Worm (Caenorhabditis elegans) whole organism, young adult: ENCODE data around the gene F54D5.4.

ENCODE experiments used
- C17E4.6 ChIP-seq: fragments of 200-800 bp; sonication (Bioruptor generic); IDR thresholded peaks from 2 replicates; pipeline ENCODE4 v1.3.6; 2022; ENCODE audit warnings: missing genetic modification reagents, missing genetic modification characterization, missing compliant biosample characterization
- F22D6.2 ChIP-seq: sonication (generic microtip); optimal IDR thresholded peaks from 2 replicates; lab custom pipeline; 2016; ENCODE audit warnings: mild to moderate bottlenecking, missing genetic modification characterization, missing compliant biosample characterization
- F23B12.7 ChIP-seq: sonication (generic microtip); optimal IDR thresholded peaks from 2 replicates; lab custom pipeline; 2017; ENCODE audit warnings: missing genetic modification characterization, mild to moderate bottlenecking, missing compliant biosample characterization, antibody characterized with exemption, moderate library complexity; ENCODE audit not compliant: insufficient read depth
- F39B2.1 ChIP-seq: fragments of 200-800 bp; sonication (Bioruptor generic); IDR thresholded peaks from 2 replicates; pipeline ENCODE4 v1.3.6; 2022; ENCODE audit warnings: missing genetic modification reagents, missing genetic modification characterization, missing compliant biosample characterization
- F49E8.2 ChIP-seq: sonication (generic microtip); optimal IDR thresholded peaks from 3 replicates; lab custom pipeline; 2017; ENCODE audit warnings: missing genetic modification characterization, mild to moderate bottlenecking, missing compliant biosample characterization, antibody characterized with exemption, moderate library complexity; ENCODE audit not compliant: insufficient read depth
- F52B5.7 ChIP-seq: sonication (generic microtip); optimal IDR thresholded peaks from 2 replicates; lab custom pipeline; 2016; ENCODE audit warnings: mild to moderate bottlenecking, missing genetic modification characterization, missing compliant biosample characterization
- K11D2.4 ChIP-seq: fragments of 200-800 bp; sonication (Bioruptor generic); IDR thresholded peaks from 2 replicates; pipeline ENCODE4 v1.3.6; 2022; ENCODE audit warnings: missing genetic modification reagents, missing genetic modification characterization, missing compliant biosample characterization
- T07F8.4 ChIP-seq: sonication (generic microtip); optimal IDR thresholded peaks from 2 replicates; lab custom pipeline; 2016; ENCODE audit warnings: mild to moderate bottlenecking, missing genetic modification characterization, moderate library complexity, missing compliant biosample characterization
- T26A5.8 ChIP-seq: sonication (generic microtip); optimal IDR thresholded peaks from 2 replicates; lab custom pipeline; 2016; ENCODE audit warnings: missing genetic modification characterization, missing compliant biosample characterization
- Y53F4B.3 ChIP-seq: fragments of 200-800 bp; sonication (Bioruptor generic); IDR thresholded peaks from 2 replicates; pipeline ENCODE4 v1.3.6; 2022; ENCODE audit warnings: missing genetic modification reagents, missing genetic modification characterization, missing compliant biosample characterization
- Y53G8AR.9 ChIP-seq: fragments of 200-800 bp; sonication (Bioruptor generic); conservative IDR thresholded peaks from 2 replicates; pipeline ENCODE4 v1.3.6; 2022; ENCODE audit warnings: missing genetic modification reagents, missing genetic modification characterization, missing compliant biosample characterization
- Y67H2A.10 ChIP-seq: fragments of 200-800 bp; sonication (Bioruptor generic); conservative IDR thresholded peaks from 2 replicates; pipeline ENCODE4 v1.3.6; 2022; ENCODE audit warnings: missing genetic modification reagents, missing genetic modification characterization, missing compliant biosample characterization
- Y79H2A.3 ChIP-seq: fragments of 200-800 bp; sonication (Bioruptor generic); conservative IDR thresholded peaks from 2 replicates; pipeline ENCODE4 v1.3.6; 2022; ENCODE audit warnings: missing genetic modification reagents, missing genetic modification characterization, missing compliant biosample characterization
- akir-1 ChIP-seq: fragments of 200-800 bp; sonication (Bioruptor generic); optimal IDR thresholded peaks from 2 replicates; lab custom pipeline; 2018; ENCODE audit warnings: mild to moderate bottlenecking, missing genetic modification characterization, moderate library complexity, missing compliant biosample characterization
- aptf-3 ChIP-seq: fragments of 200-800 bp; sonication (Bioruptor generic); IDR thresholded peaks from 2 replicates; pipeline ENCODE4 v1.3.6; 2022; ENCODE audit warnings: missing genetic modification characterization, missing compliant biosample characterization
- attf-3 ChIP-seq: fragments of 200-800 bp; sonication (Bioruptor generic); conservative IDR thresholded peaks from 2 replicates; pipeline ENCODE4 v1.3.6; 2022; ENCODE audit warnings: missing genetic modification reagents, missing genetic modification characterization, missing compliant biosample characterization
- bed-1 ChIP-seq: fragments of 200-800 bp; sonication (Bioruptor generic); IDR thresholded peaks from 2 replicates; pipeline ENCODE4 v1.3.6; 2022; ENCODE audit warnings: missing genetic modification reagents, missing genetic modification characterization, missing compliant biosample characterization
- cebp-1 ChIP-seq, 2 experiments: fragments of 200-800 bp in 1 of 2; sonication (Bioruptor generic) in 1 of 2; sonication (generic microtip) in 1 of 2; IDR thresholded peaks in 1 of 2; optimal IDR thresholded peaks in 1 of 2; 2 replicates each; pipeline versions ENCODE4 v1.3.6 to Lab custom; 2017 to 2022; ENCODE audit warnings: missing compliant biosample characterization in 2 of 2, missing genetic modification characterization in 2 of 2, mild to moderate bottlenecking in 1 of 2, missing genetic modification reagents in 1 of 2, moderate library complexity in 1 of 2
- cebp-2 ChIP-seq: fragments of 200-800 bp; sonication (Bioruptor generic); IDR thresholded peaks from 2 replicates; pipeline ENCODE4 v1.3.6; 2022; ENCODE audit warnings: missing genetic modification characterization, missing compliant biosample characterization
- ceh-100 ChIP-seq: fragments of 200-800 bp; sonication (Bioruptor generic); IDR thresholded peaks from 2 replicates; pipeline ENCODE4 v1.3.6; 2022; ENCODE audit warnings: missing genetic modification reagents, missing genetic modification characterization, missing compliant biosample characterization
- ceh-40 ChIP-seq: fragments of 200-800 bp; sonication (Bioruptor generic); IDR thresholded peaks from 2 replicates; pipeline ENCODE4 v1.3.6; 2022; ENCODE audit warnings: missing genetic modification characterization, missing compliant biosample characterization
- ceh-58 ChIP-seq: fragments of 200-800 bp; sonication (Bioruptor generic); IDR thresholded peaks from 2 replicates; pipeline ENCODE4 v1.3.6; 2022; ENCODE audit warnings: missing genetic modification characterization, missing compliant biosample characterization
- dpl-1 ChIP-seq: fragments of 150-350 bp; optimal IDR thresholded peaks from 2 replicates; lab custom pipeline; 2014; ENCODE audit warnings: missing biosample characterization, missing genetic modification reagents, missing genetic modification characterization
- efl-1 ChIP-seq: fragments of 150-350 bp; optimal IDR thresholded peaks from 2 replicates; lab custom pipeline; 2014; ENCODE audit warnings: missing biosample characterization, missing genetic modification reagents, missing genetic modification characterization
- egl-18 ChIP-seq: fragments of 200-800 bp; sonication (Bioruptor generic); IDR thresholded peaks from 2 replicates; pipeline ENCODE4 v1.3.6; 2022; ENCODE audit warnings: missing genetic modification reagents, missing genetic modification characterization, missing compliant biosample characterization
- egl-44 ChIP-seq: fragments of 200-800 bp; sonication (Bioruptor generic); IDR thresholded peaks from 2 replicates; pipeline ENCODE4 v1.3.6; 2022; ENCODE audit warnings: missing genetic modification reagents, missing genetic modification characterization, missing compliant biosample characterization
- ets-4 ChIP-seq: fragments of 200-800 bp; sonication (Bioruptor generic); optimal IDR thresholded peaks from 2 replicates; lab custom pipeline; 2018; ENCODE audit warnings: mild to moderate bottlenecking, missing genetic modification characterization, missing compliant biosample characterization
- hlh-12 ChIP-seq: sonication (generic microtip); optimal IDR thresholded peaks from 2 replicates; lab custom pipeline; 2016; ENCODE audit warnings: missing genetic modification characterization, missing compliant biosample characterization
- hmg-20 ChIP-seq: fragments of 200-800 bp; sonication (Bioruptor generic); IDR thresholded peaks from 2 replicates; pipeline ENCODE4 v1.3.6; 2022; ENCODE audit warnings: missing genetic modification reagents, missing genetic modification characterization, missing compliant biosample characterization
- lag-1 ChIP-seq: fragments of 200-800 bp; sonication (Bioruptor generic); IDR thresholded peaks from 2 replicates; pipeline ENCODE4 v1.3.6; 2022; ENCODE audit warnings: missing genetic modification reagents, missing genetic modification characterization, missing compliant biosample characterization
- let-526 ChIP-seq: fragments of 200-800 bp; sonication (Bioruptor generic); IDR thresholded peaks from 2 replicates; pipeline ENCODE4 v1.3.6; 2022; ENCODE audit warnings: missing genetic modification reagents, missing genetic modification characterization, missing compliant biosample characterization
- lin-40 ChIP-seq: sonication (generic microtip); optimal IDR thresholded peaks from 2 replicates; lab custom pipeline; 2016; ENCODE audit warnings: missing genetic modification characterization, mild to moderate bottlenecking, missing compliant biosample characterization, missing genotype, missing genetic modification reagents
- lsl-1 ChIP-seq: fragments of 200-800 bp; sonication (Bioruptor generic); optimal IDR thresholded peaks from 2 replicates; lab custom pipeline; 2018; ENCODE audit warnings: mild to moderate bottlenecking, missing genetic modification characterization, moderate library complexity, missing compliant biosample characterization
- madf-10 ChIP-seq: sonication (generic microtip); optimal IDR thresholded peaks from 2 replicates; lab custom pipeline; 2016; ENCODE audit warnings: mild to moderate bottlenecking, missing genetic modification characterization, missing compliant biosample characterization
- mcd-1 ChIP-seq: fragments of 200-800 bp; sonication (Bioruptor generic); IDR thresholded peaks from 2 replicates; pipeline ENCODE4 v1.3.6; 2022; ENCODE audit warnings: missing genetic modification reagents, missing genetic modification characterization, missing compliant biosample characterization
- mes-4 ChIP-seq: sonication (generic microtip); optimal IDR thresholded peaks from 2 replicates; lab custom pipeline; 2016; ENCODE audit warnings: missing genotype, missing genetic modification characterization, missing compliant biosample characterization
- nfyb-1 ChIP-seq: fragments of 200-800 bp; sonication (Bioruptor generic); IDR thresholded peaks from 2 replicates; pipeline ENCODE4 v1.3.6; 2022; ENCODE audit warnings: missing genetic modification reagents, missing genetic modification characterization, missing compliant biosample characterization
- pbrm-1 ChIP-seq: fragments of 200-800 bp; sonication (Bioruptor generic); IDR thresholded peaks from 2 replicates; pipeline ENCODE4 v1.3.6; 2022; ENCODE audit warnings: missing genetic modification reagents, missing genetic modification characterization, missing compliant biosample characterization
- rec-8 ChIP-seq, 2 experiments: sonication (generic microtip); optimal IDR thresholded peaks; 2 replicates each; lab custom pipeline; 2016; ENCODE audit warnings: mild to moderate bottlenecking in 2 of 2, missing genetic modification characterization in 2 of 2, missing genetic modification reagents in 2 of 2, missing genotype in 2 of 2, missing biosample characterization in 1 of 2, missing compliant biosample characterization in 1 of 2, moderate library complexity in 1 of 2
- repo-1 ChIP-seq: sonication (generic microtip); optimal IDR thresholded peaks from 2 replicates; lab custom pipeline; 2017; ENCODE audit warnings: mild to moderate bottlenecking, missing genetic modification characterization, missing compliant biosample characterization
- snpc-3.4 ChIP-seq: sonication (generic microtip); optimal IDR thresholded peaks from 2 replicates; lab custom pipeline; 2017; ENCODE audit warnings: missing genetic modification characterization, mild to moderate bottlenecking, missing compliant biosample characterization, antibody characterized with exemption, moderate library complexity, missing genotype, missing genetic modification reagents
- somi-1 ChIP-seq: fragments of 200-800 bp; sonication (Bioruptor generic); optimal IDR thresholded peaks from 2 replicates; lab custom pipeline; 2018; ENCODE audit warnings: mild to moderate bottlenecking, missing genetic modification characterization, missing compliant biosample characterization
- unc-62 ChIP-seq: fragments of 150-350 bp; optimal IDR thresholded peaks from 2 replicates; lab custom pipeline; 2014; ENCODE audit warnings: missing biosample characterization, missing genetic modification reagents, missing genetic modification characterization
- xnd-1 ChIP-seq: sonication (generic microtip); optimal IDR thresholded peaks from 2 replicates; lab custom pipeline; 2016; ENCODE audit warnings: missing genotype, missing genetic modification reagents, missing genetic modification characterization, missing compliant biosample characterization
- zim-3 ChIP-seq: sonication (generic microtip); optimal IDR thresholded peaks from 2 replicates; lab custom pipeline; 2017; ENCODE audit warnings: mild to moderate bottlenecking, missing genetic modification characterization, moderate library complexity, missing compliant biosample characterization
- ztf-18 ChIP-seq: sonication (generic microtip); optimal IDR thresholded peaks from 2 replicates; lab custom pipeline; 2016; ENCODE audit warnings: missing genotype, mild to moderate bottlenecking, missing genetic modification characterization, missing compliant biosample characterization
- ztf-28 ChIP-seq: fragments of 200-800 bp; sonication (Bioruptor generic); IDR thresholded peaks from 2 replicates; pipeline ENCODE4 v1.3.6; 2022; ENCODE audit warnings: missing genetic modification reagents, missing genetic modification characterization, missing compliant biosample characterization
- ztf-3 ChIP-seq: fragments of 200-800 bp; sonication (Bioruptor generic); optimal IDR thresholded peaks from 2 replicates; lab custom pipeline; 2018; ENCODE audit warnings: mild to moderate bottlenecking, missing genetic modification characterization, missing compliant biosample characterization

F54D5.4 gene

DNA sequence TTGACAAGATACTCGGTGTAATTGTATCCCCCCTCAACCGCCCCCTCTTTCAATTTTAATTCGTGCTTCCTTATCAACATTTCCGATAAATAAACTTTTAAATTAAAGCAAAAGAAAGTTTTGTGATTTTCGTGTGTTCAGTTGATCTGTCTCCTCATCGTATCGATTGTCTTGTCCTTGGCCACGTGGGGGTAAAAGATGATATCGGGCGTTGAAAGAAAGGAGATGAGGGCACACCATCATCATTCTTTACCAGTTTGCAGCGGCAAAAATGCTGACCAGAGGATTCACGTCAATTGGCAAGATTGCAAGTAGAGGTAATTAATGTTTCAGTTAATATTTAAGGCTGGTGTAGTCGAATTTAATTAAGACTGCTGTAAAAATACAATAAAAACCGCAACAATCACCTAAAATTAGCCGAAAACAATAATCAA lies 22.3 kb upstream of the F54D5.4 start, which contains the start of gene F54D5.7 (continued):
- TF ChIP-seq egl-18 (GFP tag; lab: Robert Waterston, UW) (no peak), aptf-3 (GFP tag; lab: Robert Waterston, UW) (no peak), unc-62 (GFP tag; lab: Kevin White, UChicago) (no peak), hmg-20 (peak; percentile 65), cebp-2 (GFP tag; lab: Robert Waterston, UW) (peak; percentile 85), T07F8.4 (tag; lab: Kevin White, UChicago) (peak; percentile 22), F49E8.2 (peak; percentile 52), lag-1 (GFP tag; lab: Robert Waterston, UW) (no peak), ztf-18 (tag; lab: Kevin White, UChicago) (peak; percentile 57), hlh-12 (no peak), attf-3 (GFP tag; lab: Robert Waterston, UW) (0 out of 2 replicates have a peak, but pooled peaks have one; percentile 35), dpl-1 (GFP tag; lab: Kevin White, UChicago) (no peak), efl-1 (GFP tag; lab: Kevin White, UChicago) (no peak), madf-10 (peak; percentile 74), rec-8 (tag; optimal IDR thresholded peaks at IDR 0.05; lab: Kevin White, UChicago) (no peak), cebp-1 (GFP tag; IDR thresholded peaks at IDR 0.05; lab: Robert Waterston, UW) (peak; percentile 15; the same call in 1 of the 2 replicates), cebp-1 (tag; optimal IDR thresholded peaks at IDR 0.05; lab: Kevin White, UChicago) (peak; percentile 73), lin-40 (tag; lab: Kevin White, UChicago) (peak; percentile 21), F52B5.7 (tag; lab: Kevin White, UChicago) (peak; percentile 25), egl-44 (GFP tag; lab: Robert Waterston, UW) (no peak), Y79H2A.3 (GFP tag; lab: Robert Waterston, UW) (no peak), ztf-3 (GFP tag; lab: Kevin White, UChicago) (peak; percentile 2), somi-1 (GFP tag; lab: Kevin White, UChicago) (no peak), ceh-40 (GFP tag; lab: Robert Waterston, UW) (0 out of 2 replicates have a peak, but pooled peaks have one; percentile 21), K11D2.4 (GFP tag; lab: Robert Waterston, UW) (peak; percentile 60; the same call in 1 of the 2 replicates), C17E4.6 (GFP tag; lab: Robert Waterston, UW) (no peak), ceh-100 (GFP tag; lab: Robert Waterston, UW) (peak; percentile 49), ceh-58 (GFP tag; lab: Robert Waterston, UW) (peak; percentile 20; the same call in 1 of the 2 replicates), F22D6.2 (tag; lab: Kevin White, UChicago) (peak; percentile 11), repo-1 (tag; lab: Kevin White, UChicago) (peak; percentile 81), ets-4 (GFP tag; lab: Kevin White, UChicago) (peak; percentile 96), Y53F4B.3 (no peak), akir-1 (GFP tag; lab: Kevin White, UChicago) (no peak), nfyb-1 (peak; percentile 84; the same call in 1 of the 2 replicates), F39B2.1 (GFP tag; lab: Robert Waterston, UW) (no peak), mes-4 (no peak), let-526 (GFP tag; lab: Robert Waterston, UW) (0 out of 2 replicates have a peak, but pooled peaks have one; percentile 17), lsl-1 (GFP tag; lab: Kevin White, UChicago) (peak; percentile 40), xnd-1 (tag; lab: Kevin White, UChicago) (no peak), Y53G8AR.9 (peak; percentile 88), T26A5.8 (tag; lab: Kevin White, UChicago) (no peak), bed-1 (GFP tag; lab: Robert Waterston, UW) (0 out of 2 replicates have a peak, but pooled peaks have one; percentile 39), snpc-3.4 (tag; lab: Kevin White, UChicago) (peak; percentile 70), Y67H2A.10 (GFP tag; lab: Robert Waterston, UW) (no peak), ztf-28 (GFP tag; lab: Robert Waterston, UW) (no peak), zim-3 (tag; lab: Kevin White, UChicago) (peak; percentile 34), pbrm-1 (GFP tag; lab: Robert Waterston, UW) (peak; percentile 65; the same call in 1 of the 2 replicates), mcd-1 (GFP tag; lab: Robert Waterston, UW) (peak; percentile 75), F23B12.7 (peak; percentile 35)
